Worm (Caenorhabditis elegans) whole organism, L1 larva: ENCODE results near the gene ipp-5.

Experiments used
- alr-1 ChIP-seq: fragments of 200-800 bp; sonication (Bioruptor generic); optimal IDR thresholded peaks from 2 replicates; lab custom pipeline; 2018; ENCODE audit warnings: borderline replicate concordance, mild to moderate bottlenecking, missing genetic modification characterization, missing compliant biosample characterization
- aly-2 ChIP-seq: fragments of 150-350 bp; optimal IDR thresholded peaks from 2 replicates; lab custom pipeline; 2014; ENCODE audit warnings: missing biosample characterization, missing genetic modification characterization
- ama-1 ChIP-seq: fragments of 150-350 bp; optimal IDR thresholded peaks from 2 replicates; lab custom pipeline; 2014
- blmp-1 ChIP-seq: fragments of 150-350 bp; optimal IDR thresholded peaks from 2 replicates; lab custom pipeline; 2014; ENCODE audit warnings: missing biosample characterization, missing genetic modification characterization
- ceh-63 ChIP-seq: fragments of 200-800 bp; sonication (Bioruptor generic); optimal IDR thresholded peaks from 2 replicates; lab custom pipeline; 2018; ENCODE audit warnings: mild to moderate bottlenecking, missing genetic modification characterization, missing compliant biosample characterization
- ceh-8 ChIP-seq: fragments of 200-800 bp; sonication (Bioruptor generic); optimal IDR thresholded peaks from 2 replicates; lab custom pipeline; 2018; ENCODE audit warnings: mild to moderate bottlenecking, missing genetic modification characterization, moderate library complexity, missing compliant biosample characterization
- ceh-82 ChIP-seq, 3 experiments: fragments of 150-350 bp in 1 of 3; sonication (generic microtip) in 2 of 3; optimal IDR thresholded peaks; 2 replicates each; lab custom pipeline; 2014 to 2017; ENCODE audit warnings: missing biosample characterization in 3 of 3, missing genetic modification characterization in 3 of 3
- ceh-88 ChIP-seq: fragments of 200-800 bp; sonication (Bioruptor generic); IDR thresholded peaks from 2 replicates; pipeline ENCODE4 v1.3.6; 2022; ENCODE audit warnings: missing genetic modification characterization, missing compliant biosample characterization
- ceh-90 ChIP-seq: sonication (generic microtip); optimal IDR thresholded peaks from 2 replicates; lab custom pipeline; 2016; ENCODE audit warnings: missing genetic modification characterization, missing compliant biosample characterization
- ces-1 ChIP-seq: fragments of 150-350 bp; optimal IDR thresholded peaks from 2 replicates; lab custom pipeline; 2014; ENCODE audit warnings: missing biosample characterization, missing genetic modification reagents, missing genetic modification characterization
- efl-1 ChIP-seq, 4 experiments: fragments of 150-350 bp; optimal IDR thresholded peaks in 3 of 4; peaks in 1 of 4; 1 replicate in 1 of 4; 2 replicates in 3 of 4; lab custom pipeline; 2014; ENCODE audit warnings: missing biosample characterization in 2 of 4, missing genetic modification characterization in 2 of 4, missing genetic modification reagents in 2 of 4
- efl-3 ChIP-seq: fragments of 200-800 bp; sonication (Bioruptor generic); optimal IDR thresholded peaks from 2 replicates; lab custom pipeline; 2018; ENCODE audit warnings: mild to moderate bottlenecking, missing genetic modification characterization, missing compliant biosample characterization
- egl-13 ChIP-seq: sonication (generic microtip); optimal IDR thresholded peaks from 2 replicates; lab custom pipeline; 2016; ENCODE audit warnings: missing genotype, missing genetic modification reagents, missing genetic modification characterization, missing compliant biosample characterization
- egl-27 ChIP-seq, 2 experiments: fragments of 150-350 bp in 1 of 2; sonication (generic microtip); optimal IDR thresholded peaks; 3 replicates each; lab custom pipeline; 2017 to 2018; ENCODE audit warnings: missing biosample characterization in 2 of 2, missing genetic modification characterization in 2 of 2, missing genetic modification reagents in 2 of 2
- elt-3 ChIP-seq, 6 experiments: fragments of 150-350 bp in 1 of 6; sonication (generic microtip); optimal IDR thresholded peaks; 2 replicates each; lab custom pipeline; 2017 to 2018; ENCODE audit warnings: missing biosample characterization in 6 of 6, missing genetic modification characterization in 6 of 6, inconsistent platforms in 1 of 6
- fkh-10 ChIP-seq: sonication (generic microtip); optimal IDR thresholded peaks from 2 replicates; lab custom pipeline; 2017; ENCODE audit warnings: missing biosample characterization, missing genetic modification reagents, missing genetic modification characterization
- fkh-8 ChIP-seq: sonication (generic microtip); optimal IDR thresholded peaks from 2 replicates; lab custom pipeline; 2016; ENCODE audit warnings: mild to moderate bottlenecking, missing genetic modification characterization, missing compliant biosample characterization
- grh-1 ChIP-seq: fragments of 200-800 bp; sonication (Bioruptor generic); IDR thresholded peaks from 2 replicates; pipeline ENCODE4 v1.3.6; 2022; ENCODE audit warnings: missing genetic modification reagents, missing genetic modification characterization, missing compliant biosample characterization
- hlh-17 ChIP-seq: fragments of 200-800 bp; sonication (Bioruptor generic); optimal IDR thresholded peaks from 2 replicates; lab custom pipeline; 2018; ENCODE audit warnings: missing genetic modification characterization, mild to moderate bottlenecking, missing compliant biosample characterization, moderate library complexity, borderline replicate concordance
- hpl-2 ChIP-seq: fragments of 150-350 bp; optimal IDR thresholded peaks from 2 replicates; lab custom pipeline; 2014; ENCODE audit warnings: missing biosample characterization, missing genetic modification reagents, missing genetic modification characterization
- irx-1 ChIP-seq: sonication (generic microtip); optimal IDR thresholded peaks from 2 replicates; lab custom pipeline; 2016; ENCODE audit warnings: missing genetic modification characterization, missing compliant biosample characterization
- isw-1 ChIP-seq: fragments of 200-800 bp; sonication (Bioruptor generic); IDR thresholded peaks from 2 replicates; pipeline ENCODE4 v1.3.6; 2022; ENCODE audit warnings: missing genetic modification characterization, missing compliant biosample characterization
- jun-1 ChIP-seq: fragments of 150-350 bp; optimal IDR thresholded peaks from 2 replicates; lab custom pipeline; 2014; ENCODE audit warnings: missing biosample characterization, missing genetic modification reagents, missing genetic modification characterization
- lin-14 ChIP-seq: fragments of 200-800 bp; sonication (Bioruptor generic); optimal IDR thresholded peaks from 2 replicates; lab custom pipeline; 2018; ENCODE audit warnings: mild to moderate bottlenecking, missing genetic modification characterization, moderate library complexity, missing compliant biosample characterization
- lin-15B ChIP-seq: fragments of 150-350 bp; sonication (generic microtip); optimal IDR thresholded peaks from 3 replicates; lab custom pipeline; 2014; ENCODE audit warnings: missing biosample characterization, missing genetic modification characterization
- lin-35 ChIP-seq, 2 experiments: fragments of 150-350 bp; optimal IDR thresholded peaks; 2 replicates each; lab custom pipeline; 2014; ENCODE audit warnings: missing biosample characterization in 2 of 2, missing genetic modification characterization in 2 of 2, missing genetic modification reagents in 2 of 2
- lsy-2 ChIP-seq, 2 experiments: fragments of 150-350 bp; optimal IDR thresholded peaks; 2 replicates each; lab custom pipeline; 2014; ENCODE audit warnings: missing biosample characterization in 2 of 2, missing genetic modification characterization in 2 of 2
- mab-9 ChIP-seq: fragments of 200-800 bp; sonication (Bioruptor generic); IDR thresholded peaks from 2 replicates; pipeline ENCODE4 v1.3.6; 2022; ENCODE audit warnings: missing genetic modification reagents, missing genetic modification characterization, missing compliant biosample characterization
- mdl-1 ChIP-seq, 2 experiments: fragments of 150-350 bp; optimal IDR thresholded peaks; 2 replicates each; lab custom pipeline; 2014 to 2017; ENCODE audit warnings: missing biosample characterization in 2 of 2, missing genetic modification characterization in 2 of 2, inconsistent platforms in 1 of 2
- mef-2 ChIP-seq: fragments of 150-350 bp; optimal IDR thresholded peaks from 2 replicates; lab custom pipeline; 2014; ENCODE audit warnings: missing biosample characterization, missing genetic modification characterization
- nhr-12 ChIP-seq: sonication (generic microtip); optimal IDR thresholded peaks from 2 replicates; lab custom pipeline; 2017; ENCODE audit warnings: missing biosample characterization, missing genetic modification characterization
- nhr-20 ChIP-seq: sonication (generic microtip); optimal IDR thresholded peaks from 2 replicates; lab custom pipeline; 2016; ENCODE audit warnings: mild to moderate bottlenecking, missing genetic modification characterization, missing compliant biosample characterization
- nhr-28 ChIP-seq: fragments of 150-350 bp; optimal IDR thresholded peaks from 2 replicates; lab custom pipeline; 2014; ENCODE audit warnings: missing biosample characterization, missing genetic modification characterization
- nhr-47 ChIP-seq: sonication (generic microtip); optimal IDR thresholded peaks from 2 replicates; lab custom pipeline; 2016; ENCODE audit warnings: mild to moderate bottlenecking, missing genetic modification characterization, moderate library complexity, missing compliant biosample characterization
- nhr-76 ChIP-seq: sonication (generic microtip); optimal IDR thresholded peaks from 2 replicates; lab custom pipeline; 2017; ENCODE audit warnings: missing biosample characterization, missing genetic modification characterization
- nhr-77 ChIP-seq: fragments of 150-350 bp; optimal IDR thresholded peaks from 2 replicates; lab custom pipeline; 2014; ENCODE audit warnings: missing biosample characterization, missing genetic modification characterization
- nhr-85 ChIP-seq: sonication (generic microtip); peaks from one replicate; lab custom pipeline; 2016; ENCODE audit warnings: missing genetic modification characterization, inconsistent platforms, missing compliant biosample characterization
- pqm-1 ChIP-seq: sonication (generic microtip); optimal IDR thresholded peaks from 3 replicates; lab custom pipeline; 2017; ENCODE audit warnings: missing biosample characterization, missing genetic modification characterization
- rnt-1 ChIP-seq: sonication (generic microtip); optimal IDR thresholded peaks from 2 replicates; lab custom pipeline; 2016; ENCODE audit warnings: mild to moderate bottlenecking, missing genetic modification characterization, moderate library complexity, missing compliant biosample characterization
- snu-23 ChIP-seq: sonication (generic microtip); optimal IDR thresholded peaks from 2 replicates; lab custom pipeline; 2016; ENCODE audit warnings: missing genetic modification characterization, missing compliant biosample characterization
- sox-4 ChIP-seq: sonication (generic microtip); optimal IDR thresholded peaks from 2 replicates; lab custom pipeline; 2016; ENCODE audit warnings: missing genetic modification characterization, missing compliant biosample characterization
- sup-37 ChIP-seq: fragments of 200-800 bp; sonication (Bioruptor generic); optimal IDR thresholded peaks from 2 replicates; lab custom pipeline; 2018; ENCODE audit warnings: mild to moderate bottlenecking, missing genetic modification characterization, missing compliant biosample characterization
- swsn-7 ChIP-seq: sonication (generic microtip); optimal IDR thresholded peaks from 2 replicates; lab custom pipeline; 2016; ENCODE audit warnings: missing genetic modification characterization, missing compliant biosample characterization
- tbx-2 ChIP-seq: sonication (generic microtip); optimal IDR thresholded peaks from 2 replicates; lab custom pipeline; 2016; ENCODE audit warnings: missing genetic modification characterization, missing compliant biosample characterization
- unc-130 ChIP-seq: fragments of 150-350 bp; optimal IDR thresholded peaks from 2 replicates; lab custom pipeline; 2017; ENCODE audit warnings: missing biosample characterization, missing genetic modification characterization, inconsistent platforms
- unc-62 ChIP-seq: fragments of 150-350 bp; optimal IDR thresholded peaks from 2 replicates; lab custom pipeline; 2014; ENCODE audit warnings: missing biosample characterization, missing genetic modification reagents, missing genetic modification characterization
- xbp-1 ChIP-seq: sonication (generic microtip); optimal IDR thresholded peaks from 2 replicates; lab custom pipeline; 2016; ENCODE audit warnings: missing genetic modification characterization, missing compliant biosample characterization
- zag-1 ChIP-seq: fragments of 150-350 bp; optimal IDR thresholded peaks from 2 replicates; lab custom pipeline; 2014; ENCODE audit warnings: missing biosample characterization, missing genetic modification characterization
- ztf-11 ChIP-seq, 2 experiments: sonication (generic microtip); optimal IDR thresholded peaks; 2 replicates each; lab custom pipeline; 2016 to 2017; ENCODE audit warnings: missing genetic modification characterization in 2 of 2, missing biosample characterization in 1 of 2, missing compliant biosample characterization in 1 of 2
- ztf-4 ChIP-seq: fragments of 150-350 bp; optimal IDR thresholded peaks from 2 replicates; lab custom pipeline; 2014; ENCODE audit warnings: missing biosample characterization, missing genetic modification characterization

ipp-5 gene

ce11 chrX:5982799-5983198, 48.5 kb upstream of the ipp-5 start (continued):
- no peak for TF ChIP-seq ztf-11 (tag; optimal IDR thresholded peaks at IDR 0.05; lab: Kevin White, UChicago)
- no peak for TF ChIP-seq mdl-1 (tag; optimal IDR thresholded peaks at IDR 0.05; lab: Kevin White, UChicago)
- peak; percentile 21 for TF ChIP-seq rnt-1 (tag; lab: Kevin White, UChicago)
- TF ChIP-seq lsy-2 (tag; optimal IDR thresholded peaks at IDR 0.05; lab: Kevin White, UChicago), result peak; percentile 11 to 15
- no peak for TF ChIP-seq hpl-2 (GFP tag; lab: Kevin White, UChicago)
- no peak for TF ChIP-seq mab-9 (GFP tag; lab: Robert Waterston, UW)
- TF ChIP-seq elt-3 (tag; optimal IDR thresholded peaks at IDR 0.05; lab: Kevin White, UChicago), result no peak
- no peak for TF ChIP-seq swsn-7
- TF ChIP-seq egl-13 (tag; lab: Kevin White, UChicago), result no peak
- TF ChIP-seq ztf-4, result no peak
- TF ChIP-seq aly-2 (tag; lab: Kevin White, UChicago), result no peak
- no peak for TF ChIP-seq jun-1 (tag; lab: Kevin White, UChicago)
- TF ChIP-seq mef-2 (tag; lab: Kevin White, UChicago), result no peak
- TF ChIP-seq nhr-77 (tag; lab: Kevin White, UChicago), result no peak
- TF ChIP-seq nhr-12 (tag; lab: Kevin White, UChicago), result no peak
- no peak for TF ChIP-seq efl-1 (optimal IDR thresholded peaks at IDR 0.05; lab: Kevin White, UChicago)
- no peak for TF ChIP-seq efl-1 (GFP tag; optimal IDR thresholded peaks at IDR 0.05 in 1 of 2; lab: Kevin White, UChicago)
- no peak for TF ChIP-seq ceh-88
- no peak for TF ChIP-seq unc-62
- no peak for TF ChIP-seq lin-15B
- TF ChIP-seq tbx-2 (tag; lab: Kevin White, UChicago), result peak; percentile 19
- TF ChIP-seq ceh-8, result no peak
- TF ChIP-seq isw-1, result no peak
- TF ChIP-seq unc-130, result no peak
- no peak for TF ChIP-seq hlh-17
- no peak for TF ChIP-seq irx-1 (tag; lab: Kevin White, UChicago)
- TF ChIP-seq blmp-1 (tag; lab: Kevin White, UChicago), result no peak
- TF ChIP-seq fkh-8, result no peak
- TF ChIP-seq zag-1 (tag; lab: Kevin White, UChicago), result no peak
- TF ChIP-seq sox-4 (tag; lab: Kevin White, UChicago), result no peak
- TF ChIP-seq lin-35 (GFP tag; optimal IDR thresholded peaks at IDR 0.05; lab: Kevin White, UChicago), result no peak
- TF ChIP-seq alr-1, result no peak
- TF ChIP-seq ama-1, result no peak
- TF ChIP-seq efl-3 (GFP tag; lab: Kevin White, UChicago), result no peak
- TF ChIP-seq snu-23 (GFP tag; lab: Kevin White, UChicago), result peak; percentile 15
- TF ChIP-seq lin-14, result peak; percentile 87
- no peak for TF ChIP-seq sup-37
- peak; percentile 5 for TF ChIP-seq xbp-1 (tag; lab: Kevin White, UChicago)
- no peak for TF ChIP-seq fkh-10 (GFP tag; lab: Kevin White, UChicago)
- no peak for TF ChIP-seq ceh-90 (tag; lab: Kevin White, UChicago)
- no peak for TF ChIP-seq nhr-20 (tag; lab: Kevin White, UChicago)
- no peak for TF ChIP-seq nhr-76 (tag; lab: Kevin White, UChicago)

- TF ChIP-seq fkh-10 (GFP tag; lab: Kevin White, UChicago) (peak; percentile 82), nhr-77 (tag; lab: Kevin White, UChicago) (no peak)
Measured at ce11 chrX:5983267-5983666, 48.0 kb upstream of the ipp-5 start.

ce11 chrX:5984581-5985039, 46.7 kb upstream of the ipp-5 start, which contains the start of gene klp-13:
Gene klp-13 (plus strand): TSS chrX:5984989.
- TF ChIP-seq rnt-1 (tag; lab: Kevin White, UChicago) (peak; percentile 85), nhr-85 (tag; lab: Kevin White, UChicago) (peak; percentile 88), nhr-47 (tag; lab: Kevin White, UChicago) (peak; percentile 91), mef-2 (tag; lab: Kevin White, UChicago) (peak; percentile 54), isw-1 (peak; percentile 55; the same call in 1 of the 2 replicates), lin-35 (GFP tag; optimal IDR thresholded peaks at IDR 0.05; lab: Kevin White, UChicago) (peak; percentile 92 to 97), ztf-11 (tag; optimal IDR thresholded peaks at IDR 0.05; lab: Kevin White, UChicago) (peak in 1 of 2 experiments; percentile 61), mab-9 (GFP tag; lab: Robert Waterston, UW) (no peak), nhr-28 (tag; lab: Kevin White, UChicago) (no peak), efl-3 (GFP tag; lab: Kevin White, UChicago) (no peak), unc-130 (peak; percentile 64), ceh-82 (tag; optimal IDR thresholded peaks at IDR 0.05; lab: Kevin White, UChicago) (peak; percentile 72 to 90 (median 78)), egl-27 (tag; optimal IDR thresholded peaks at IDR 0.05; lab: Kevin White, UChicago) (peak in 1 of 2 experiments; percentile 54), mdl-1 (tag; optimal IDR thresholded peaks at IDR 0.05; lab: Kevin White, UChicago) (peak in 1 of 2 experiments; percentile 86), ces-1 (GFP tag; lab: Kevin White, UChicago) (no peak), snu-23 (GFP tag; lab: Kevin White, UChicago) (peak; percentile 93), ama-1 (peak; percentile 2), pqm-1 (tag; lab: Kevin White, UChicago) (no peak), grh-1 (GFP tag; lab: Robert Waterston, UW) (no peak), ceh-63 (GFP tag; lab: Kevin White, UChicago) (no peak)
